Worm (Caenorhabditis elegans) whole organism, L4 larva: ENCODE results near the gene C29E4.13.
A peak's percentile ranks its signal among the peaks of the same experiment; 100 is the strongest.

Source experiments
- F44E2.7 ChIP-seq: fragments of 200-800 bp; sonication (Bioruptor generic); IDR thresholded peaks from 2 replicates; pipeline ENCODE4 v2.1.2; 2022; ENCODE audit warnings: missing genetic modification characterization, missing compliant biosample characterization
- R02D3.7 ChIP-seq: fragments of 150-350 bp; sonication (generic microtip); optimal IDR thresholded peaks from 3 replicates; lab custom pipeline; 2014; ENCODE audit warnings: missing biosample characterization, missing genetic modification characterization
- T20F7.1 ChIP-seq: fragments of 200-800 bp; sonication (Bioruptor generic); optimal IDR thresholded peaks from 2 replicates; lab custom pipeline; 2018; ENCODE audit warnings: mild to moderate bottlenecking, missing genetic modification characterization, missing compliant biosample characterization
- Y75B8A.6 ChIP-seq: fragments of 200-800 bp; sonication (Bioruptor generic); IDR thresholded peaks from 2 replicates; pipeline ENCODE4 v1.3.6; 2022; ENCODE audit warnings: missing genetic modification reagents, missing genetic modification characterization, missing compliant biosample characterization
- aha-1 ChIP-seq: fragments of 150-350 bp; peaks from one replicate; lab custom pipeline; 2014; ENCODE audit warnings: missing biosample characterization, missing genetic modification characterization
- ama-1 ChIP-seq: fragments of 150-350 bp; optimal IDR thresholded peaks from 2 replicates; lab custom pipeline; 2014; ENCODE audit warnings: inconsistent platforms, mixed read lengths
- ceh-20 ChIP-seq: fragments of 200-800 bp; sonication (Bioruptor generic); IDR thresholded peaks from 2 replicates; pipeline ENCODE4 v1.3.6; 2022; ENCODE audit warnings: missing genetic modification reagents, missing genetic modification characterization, missing compliant biosample characterization
- ceh-82 ChIP-seq: sonication (generic microtip); optimal IDR thresholded peaks from 2 replicates; lab custom pipeline; 2017; ENCODE audit warnings: missing biosample characterization, missing genetic modification characterization
- ces-1 ChIP-seq: fragments of 150-350 bp; sonication (generic microtip); optimal IDR thresholded peaks from 4 replicates; lab custom pipeline; 2014; ENCODE audit warnings: missing biosample characterization, missing genetic modification reagents, missing genetic modification characterization
- ctbp-1 ChIP-seq: fragments of 200-800 bp; sonication (Bioruptor generic); IDR thresholded peaks from 2 replicates; pipeline ENCODE4 v1.3.6; 2022; ENCODE audit warnings: missing genetic modification reagents, missing genetic modification characterization, missing compliant biosample characterization
- dpl-1 ChIP-seq: fragments of 150-350 bp; optimal IDR thresholded peaks from 2 replicates; lab custom pipeline; 2014; ENCODE audit warnings: missing biosample characterization, missing genetic modification reagents, missing genetic modification characterization
- duxl-1 ChIP-seq: sonication (generic microtip); optimal IDR thresholded peaks from 2 replicates; lab custom pipeline; 2016; ENCODE audit warnings: mild to moderate bottlenecking, missing genetic modification characterization, moderate library complexity, missing compliant biosample characterization; ENCODE audit not compliant: poor library complexity
- dve-1 ChIP-seq: sonication (generic microtip); optimal IDR thresholded peaks from 2 replicates; lab custom pipeline; 2017; ENCODE audit warnings: antibody characterized with exemption, mild to moderate bottlenecking, missing genetic modification characterization, missing compliant biosample characterization; ENCODE audit not compliant: insufficient read depth
- fkh-10 ChIP-seq: fragments of 150-350 bp; optimal IDR thresholded peaks from 2 replicates; lab custom pipeline; 2014; ENCODE audit warnings: missing biosample characterization, missing genetic modification reagents, missing genetic modification characterization
- hif-1 ChIP-seq, 2 experiments: sonication (generic microtip); optimal IDR thresholded peaks; 2 replicates each; lab custom pipeline; 2016 to 2017; ENCODE audit warnings: missing compliant biosample characterization in 2 of 2, missing genetic modification characterization in 2 of 2, missing genetic modification reagents in 2 of 2, missing genotype in 2 of 2, mild to moderate bottlenecking in 1 of 2
- hmg-1.1 ChIP-seq: fragments of 200-800 bp; sonication (Bioruptor generic); IDR thresholded peaks from 2 replicates; pipeline ENCODE4 v1.3.6; 2022; ENCODE audit warnings: missing genetic modification reagents, missing genetic modification characterization, missing compliant biosample characterization
- lim-7 ChIP-seq: fragments of 200-800 bp; sonication (Bioruptor generic); IDR thresholded peaks from 2 replicates; pipeline ENCODE4 v1.3.6; 2022; ENCODE audit warnings: missing genetic modification characterization, missing compliant biosample characterization
- lin-39 ChIP-seq: fragments of 150-350 bp; optimal IDR thresholded peaks from 2 replicates; lab custom pipeline; 2014; ENCODE audit warnings: missing biosample characterization, missing genetic modification reagents, missing genetic modification characterization
- lsy-2 ChIP-seq, 2 experiments: fragments of 150-350 bp in 1 of 2; sonication (generic microtip) in 1 of 2; optimal IDR thresholded peaks; 2 replicates each; lab custom pipeline; 2014 to 2017; ENCODE audit warnings: missing biosample characterization in 2 of 2, missing genetic modification characterization in 2 of 2
- mdt-29 ChIP-seq: fragments of 200-800 bp; sonication (Bioruptor generic); IDR thresholded peaks from 2 replicates; pipeline ENCODE4 v1.3.6; 2022; ENCODE audit warnings: missing genetic modification reagents, missing genetic modification characterization, missing compliant biosample characterization
- mes-2 ChIP-seq: sonication (generic microtip); optimal IDR thresholded peaks from 2 replicates; lab custom pipeline; 2016; ENCODE audit warnings: missing genotype, mild to moderate bottlenecking, missing genetic modification characterization, missing compliant biosample characterization; ENCODE audit not compliant: poor library complexity, severe bottlenecking
- nhr-102 ChIP-seq: sonication (generic microtip); optimal IDR thresholded peaks from 2 replicates; lab custom pipeline; 2016; ENCODE audit warnings: mild to moderate bottlenecking, missing genetic modification characterization, moderate library complexity, missing compliant biosample characterization
- nhr-28 ChIP-seq: fragments of 150-350 bp; optimal IDR thresholded peaks from 2 replicates; lab custom pipeline; 2014; ENCODE audit warnings: missing biosample characterization, missing genetic modification characterization
- nhr-48 ChIP-seq: sonication (generic microtip); optimal IDR thresholded peaks from 2 replicates; lab custom pipeline; 2016; ENCODE audit warnings: mild to moderate bottlenecking, missing genetic modification characterization, missing compliant biosample characterization
- rbr-2 ChIP-seq: sonication (generic microtip); optimal IDR thresholded peaks from 2 replicates; lab custom pipeline; 2016; ENCODE audit warnings: missing genotype, missing genetic modification characterization, missing compliant biosample characterization
- snpc-1.2 ChIP-seq: fragments of 200-800 bp; sonication (Bioruptor generic); IDR thresholded peaks from 2 replicates; pipeline ENCODE4 v1.3.6; 2022; ENCODE audit warnings: missing genetic modification reagents, missing genetic modification characterization, missing compliant biosample characterization
- unc-62 ChIP-seq, 3 experiments: fragments of 150-350 bp in 1 of 3; sonication (generic microtip); optimal IDR thresholded peaks in 2 of 3; peaks in 1 of 3; 1 replicate in 1 of 3; 2 replicates in 2 of 3; lab custom pipeline; 2014 to 2017; ENCODE audit warnings: missing biosample characterization in 3 of 3, missing genetic modification characterization in 3 of 3, missing genetic modification reagents in 3 of 3, missing genotype in 1 of 3
- vab-7 ChIP-seq: fragments of 200-800 bp; sonication (Bioruptor generic); IDR thresholded peaks from 2 replicates; pipeline ENCODE4 v1.3.6; 2022; ENCODE audit warnings: missing genetic modification reagents, missing genetic modification characterization, missing compliant biosample characterization

C29E4.13 gene

DNA sequence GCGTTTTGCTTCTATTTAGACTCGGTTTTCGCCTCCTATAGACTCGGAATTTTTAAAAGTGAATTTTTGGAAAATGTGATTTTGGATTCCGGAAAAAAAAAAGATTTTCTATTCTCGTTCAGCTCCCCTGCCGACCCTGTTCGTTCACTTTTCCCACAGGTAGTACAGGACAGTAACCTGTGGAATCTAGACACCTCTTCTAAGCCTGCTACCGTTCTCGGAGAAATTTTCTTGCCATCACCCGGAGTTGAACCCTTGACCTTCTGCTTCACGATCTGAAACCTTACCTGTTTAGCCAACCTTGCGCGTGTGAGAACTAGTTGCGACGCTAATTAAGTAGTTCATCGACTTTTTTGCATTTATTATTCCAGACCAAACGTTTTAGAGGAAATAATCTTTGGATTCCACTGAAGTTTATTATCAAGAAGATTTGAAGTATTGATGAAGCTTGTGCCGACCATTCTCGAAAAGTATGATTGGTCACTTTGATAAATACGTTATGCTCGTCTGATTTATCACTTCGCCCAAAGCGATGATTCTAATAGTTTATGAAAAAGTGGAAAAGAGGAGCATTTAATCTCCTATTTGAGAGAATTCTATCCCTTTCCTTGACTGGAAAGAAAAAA, 25.3 kb upstream of the C29E4.13 start (continued):
- TF ChIP-seq mdt-29 (GFP tag; lab: Robert Waterston, UW) (peak; percentile 51; the same call in 1 of the 2 replicates), Y75B8A.6 (GFP tag; lab: Robert Waterston, UW) (0 out of 2 replicates have a peak, but pooled peaks have one; percentile 31), snpc-1.2 (GFP tag; lab: Robert Waterston, UW) (peak; percentile 71), F44E2.7 (GFP tag; lab: Robert Waterston, UW) (peak; percentile 70; the same call in 1 of the 2 replicates), vab-7 (GFP tag; lab: Robert Waterston, UW) (peak; percentile 69), lim-7 (GFP tag; lab: Robert Waterston, UW) (peak; percentile 79), ctbp-1 (GFP tag; lab: Robert Waterston, UW) (peak; percentile 50; the same call in 1 of the 2 replicates)

DNA sequence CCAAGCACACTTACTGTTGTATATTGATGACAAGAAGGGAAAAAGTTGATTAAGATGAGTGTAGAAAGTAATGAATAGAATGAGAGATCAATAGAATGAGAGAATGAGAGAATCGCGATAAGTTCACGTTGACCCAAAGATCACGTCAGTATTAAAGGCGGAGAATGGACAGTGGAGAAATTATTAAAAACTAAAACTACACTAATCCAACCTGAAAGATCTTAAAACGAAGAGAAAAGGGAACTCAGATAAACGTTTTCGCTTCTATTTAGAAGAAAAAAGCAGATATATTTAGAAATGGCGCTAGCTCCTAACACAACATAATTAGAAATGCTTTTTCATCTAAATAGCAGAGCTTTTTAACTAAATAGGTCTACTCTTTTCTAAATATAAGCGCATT, 24.7 kb upstream of the C29E4.13 start, which contains the start of gene let-754:
Gene let-754 (minus strand): TSS at position 101 of the 400 bp plus-strand sequence.
- TF ChIP-seq nhr-28 (no peak), hif-1 (tag; optimal IDR thresholded peaks at IDR 0.05; lab: Kevin White, UChicago) (no peak), ceh-20 (GFP tag; lab: Robert Waterston, UW) (no peak), R02D3.7 (tag; lab: Kevin White, UChicago) (no peak), ces-1 (GFP tag; lab: Kevin White, UChicago) (no peak), rbr-2 (tag; lab: Kevin White, UChicago) (no peak)

DNA sequence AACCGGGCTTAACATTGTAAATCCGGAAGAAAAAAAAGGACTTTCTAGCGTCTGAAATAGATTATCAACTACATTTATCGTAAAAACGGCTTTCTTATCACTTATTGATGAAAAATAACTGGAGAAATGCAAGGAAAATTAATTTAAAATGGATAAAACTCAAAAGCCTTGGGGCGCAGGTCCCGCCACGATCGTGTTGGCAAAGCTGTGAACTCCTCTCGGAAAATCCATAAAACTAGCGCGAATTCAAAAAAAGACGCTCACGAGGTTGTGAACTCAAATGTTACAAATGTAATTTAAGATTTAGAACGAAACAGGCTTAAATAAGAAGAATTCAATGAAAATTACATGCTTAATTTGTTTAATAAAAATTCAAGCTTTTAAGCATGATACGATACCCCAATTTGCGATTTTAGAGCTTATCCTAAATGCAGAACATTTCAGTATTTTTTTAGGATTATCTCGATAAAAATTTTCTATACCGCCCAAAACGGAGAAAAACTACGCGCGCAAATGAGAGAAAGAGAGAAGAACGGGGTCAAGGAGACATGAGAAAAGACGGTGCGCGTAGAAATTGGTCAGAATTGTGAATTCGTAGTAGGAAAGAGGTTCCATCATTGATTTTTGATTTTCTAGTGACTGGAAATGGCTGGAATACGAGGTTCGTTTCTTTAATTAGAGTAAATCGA, 23.7 kb upstream of the C29E4.13 start, which contains the start of gene C29E4.15:
Gene C29E4.15 (plus strand): TSS at position 547 of the 689 bp plus-strand sequence.
- TF ChIP-seq ceh-20 (GFP tag; lab: Robert Waterston, UW) = no peak
- peak; percentile 37; the same call in 1 of the 2 replicates for TF ChIP-seq hmg-1.1 (GFP tag; lab: Robert Waterston, UW)
- TF ChIP-seq dpl-1 (GFP tag; lab: Kevin White, UChicago) = peak; percentile 86
- no peak for TF ChIP-seq T20F7.1
- TF ChIP-seq nhr-28 = no peak
- peak; percentile 19 for TF ChIP-seq fkh-10 (GFP tag; lab: Kevin White, UChicago)
- TF ChIP-seq duxl-1 (tag; lab: Kevin White, UChicago) = no peak
- TF ChIP-seq unc-62 (GFP tag; optimal IDR thresholded peaks at IDR 0.05 in 1 of 2; lab: Kevin White, UChicago) = peak in 1 of 2 experiments; percentile 86
- TF ChIP-seq unc-62 (tag; optimal IDR thresholded peaks at IDR 0.05; lab: Kevin White, UChicago) = no peak
- TF ChIP-seq lsy-2 (tag; optimal IDR thresholded peaks at IDR 0.05; lab: Kevin White, UChicago) = peak in 1 of 2 experiments; percentile 76
- peak; percentile 69 for TF ChIP-seq mes-2 (tag; lab: Kevin White, UChicago)
- TF ChIP-seq ceh-82 (tag; lab: Kevin White, UChicago) = no peak

DNA sequence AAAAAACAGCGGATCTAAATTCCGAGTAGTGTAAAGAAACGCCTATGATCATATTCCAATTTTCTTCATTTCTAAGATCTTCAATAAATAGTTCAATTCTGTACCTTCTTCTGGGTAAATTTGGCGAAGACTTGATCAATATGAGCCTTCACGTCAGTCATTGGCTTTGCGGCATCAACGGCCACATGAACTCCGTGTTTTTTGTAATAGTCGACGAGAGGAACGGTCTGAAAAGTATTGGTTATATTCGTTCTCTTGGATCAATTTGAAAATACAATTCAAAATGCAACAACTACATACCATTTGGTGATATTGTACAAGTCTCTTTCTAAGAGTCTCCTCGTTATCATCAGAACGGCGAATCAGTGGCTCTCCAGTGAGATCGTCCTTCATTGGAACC, 21.9 kb upstream of the C29E4.13 start:
- TF ChIP-seq lin-39 (tag; lab: Kevin White, UChicago) (no peak), aha-1 (peak; percentile 92), dve-1 (tag; lab: Kevin White, UChicago) (no peak)

DNA sequence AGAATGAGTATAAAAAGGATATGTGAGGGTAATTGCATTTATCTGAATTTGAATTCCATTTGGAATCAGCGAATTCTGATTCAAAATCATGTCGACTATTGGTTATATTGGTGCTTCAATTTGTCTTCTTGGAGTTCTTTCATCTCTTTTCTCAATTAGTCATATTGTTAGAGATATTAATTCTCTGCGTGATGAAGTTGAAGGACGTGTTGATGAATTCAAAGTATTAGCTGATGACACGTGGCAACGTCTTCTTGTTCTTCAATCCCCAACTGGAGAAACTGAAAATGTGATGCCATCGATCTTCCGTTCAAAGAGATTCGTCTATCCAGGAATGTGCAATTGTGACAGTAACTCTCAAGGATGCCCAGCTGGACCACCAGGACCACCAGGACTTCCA, 20.3 kb upstream of the C29E4.13 start, which contains the start of gene col-90:
Gene col-90 (plus strand): TSS at position 37 of the 400 bp plus-strand sequence.
- TF ChIP-seq nhr-102 (tag; lab: Kevin White, UChicago) (no peak), nhr-48 (tag; lab: Kevin White, UChicago) (no peak), aha-1 (peak; percentile 75), ama-1 (lab: Kevin White, UChicago) (peak; percentile 1)
